Fruit fly (Drosophila melanogaster): ENCODE data around the gene CG5890.

The CG5890 gene

DNA sequence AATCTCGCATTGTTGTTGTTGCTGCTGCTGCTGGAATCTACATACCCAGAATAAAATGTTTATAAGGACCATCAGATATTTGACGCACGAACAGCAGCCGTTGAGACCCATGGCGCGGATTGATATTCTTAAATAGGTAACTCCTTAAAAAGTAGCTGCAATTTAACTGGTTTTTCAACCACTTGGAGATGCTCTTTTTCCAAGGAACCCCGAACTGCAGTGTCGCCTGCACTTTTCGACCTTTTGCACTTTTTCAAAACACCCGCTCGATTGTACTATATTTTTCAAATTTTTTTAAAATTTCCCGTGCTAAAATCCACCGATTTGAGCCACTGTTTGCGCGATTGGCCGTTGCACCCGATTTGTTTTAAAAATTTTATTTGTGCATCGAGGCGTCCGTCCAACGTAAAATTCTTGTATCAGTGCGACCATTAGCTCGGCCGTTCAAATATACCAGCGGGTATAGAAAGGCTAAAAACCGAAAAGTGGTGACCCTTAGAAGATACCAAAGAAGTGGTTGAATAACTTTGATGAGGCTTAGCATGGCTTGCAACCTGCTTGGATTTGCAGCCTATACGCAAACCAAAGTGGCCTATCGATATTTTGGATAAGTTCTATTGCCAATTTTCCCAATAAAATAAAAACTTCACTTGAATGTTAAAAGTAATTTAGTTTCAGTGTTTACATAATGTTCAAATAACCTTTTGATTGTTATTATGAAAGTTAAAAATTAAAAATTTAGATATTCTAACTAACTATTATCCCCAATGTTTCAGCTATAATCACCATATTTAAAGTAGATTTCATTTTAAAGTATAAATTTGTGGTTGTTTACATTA lies 25.2 kb downstream of the CG5890 start, which contains the start of gene Tsp96F (continued):
- TF ChIP-seq cg (GFP tag; optimal IDR thresholded peaks at IDR 0.05) (peak; percentile 70), stwl (tag; optimal IDR thresholded peaks at IDR 0.05) (no peak), CG33557 (GFP tag; optimal IDR thresholded peaks at IDR 0.05) (no peak), CG17359 (tag; optimal IDR thresholded peaks at IDR 0.05) (peak; percentile 8), eve (GFP tag; optimal IDR thresholded peaks at IDR 0.05) (no peak), CG15514 (GFP tag; optimal IDR thresholded peaks at IDR 0.05) (peak; percentile 71), CG12299 (tag; optimal IDR thresholded peaks at IDR 0.05) (peak; percentile 50), wor (GFP tag; IDR thresholded peaks at IDR 0.05) (no peak), CG7987 (GFP tag; optimal IDR thresholded peaks at IDR 0.05) (peak; percentile 4), tna (GFP tag; IDR thresholded peaks at IDR 0.05; ENCODE audit: partially characterized antibody) (0 out of 2 replicates have a peak, but pooled peaks have one; percentile 37), onecut (GFP tag; IDR thresholded peaks at IDR 0.05) (peak; percentile 27; the same call in 1 of the 2 replicates), fd102C (GFP tag; optimal IDR thresholded peaks at IDR 0.05) (peak; percentile 14), CG17612 (GFP tag; IDR thresholded peaks at IDR 0.05) (no peak), chn (GFP tag; optimal IDR thresholded peaks at IDR 0.05) (no peak), amos (GFP tag; IDR thresholded peaks at IDR 0.05; ENCODE audit: partially characterized antibody) (peak; percentile 73), Scr (GFP tag; IDR thresholded peaks at IDR 0.05; ENCODE audit: partially characterized antibody) (peak; percentile 63), CG7963 (GFP tag; IDR thresholded peaks at IDR 0.05; ENCODE audit: partially characterized antibody) (0 out of 3 replicates have a peak, but pooled peaks have one; percentile 47), Bgb (GFP tag; IDR thresholded peaks at IDR 0.05; ENCODE audit: partially characterized antibody) (peak; percentile 71), Sin3A (optimal IDR thresholded peaks at IDR 0.05) (peak; percentile 11), bsh (GFP tag; optimal IDR thresholded peaks at IDR 0.05) (peak in 1 of 2 experiments; percentile 22), CG8290 (GFP tag; optimal IDR thresholded peaks at IDR 0.05) (no peak), CG8290 (tag; optimal IDR thresholded peaks at IDR 0.05) (peak in 1 of 2 experiments; percentile 81), row (GFP tag; IDR thresholded peaks at IDR 0.05) (peak; percentile 43; the same call in 2 of the 3 replicates), CG12219 (GFP tag; optimal IDR thresholded peaks at IDR 0.05) (peak; percentile 6), E2f2 (GFP tag; IDR thresholded peaks at IDR 0.05) (peak; percentile 41), C15 (GFP tag; IDR thresholded peaks at IDR 0.05) (no peak), ranshi (GFP tag; IDR thresholded peaks at IDR 0.05) (no peak), Xbp1 (GFP tag; optimal IDR thresholded peaks at IDR 0.05) (no peak), CG8944 (GFP tag; optimal IDR thresholded peaks at IDR 0.05) (peak; percentile 0), slp2 (GFP tag; optimal IDR thresholded peaks at IDR 0.05) (no peak), phol (tag; optimal IDR thresholded peaks at IDR 0.05) (peak; percentile 22), MBD-R2 (GFP tag; IDR thresholded peaks at IDR 0.05) (peak; percentile 54), Lpt (GFP tag; optimal IDR thresholded peaks at IDR 0.05) (no peak), chm (GFP tag; IDR thresholded peaks at IDR 0.05) (peak; percentile 51; the same call in 1 of the 2 replicates), shn (GFP tag; optimal IDR thresholded peaks at IDR 0.05) (no peak), gcm (GFP tag; optimal IDR thresholded peaks at IDR 0.05) (peak; percentile 6), Pdp1 (GFP tag; optimal IDR thresholded peaks at IDR 0.05) (peak in 1 of 2 experiments; percentile 97), CG10366 (GFP tag; IDR thresholded peaks at IDR 0.05) (no peak), CG17568 (GFP tag; optimal IDR thresholded peaks at IDR 0.05) (peak; percentile 35), CG7271 (tag; optimal IDR thresholded peaks at IDR 0.05) (peak; percentile 31), tx (GFP tag; optimal IDR thresholded peaks at IDR 0.05) (no peak), chinmo (GFP tag; IDR thresholded peaks at IDR 0.05; ENCODE audit: partially characterized antibody) (0 out of 4 replicates have a peak, but pooled peaks have one; percentile 41), pum (GFP tag; optimal IDR thresholded peaks at IDR 0.05) (no peak), CG15696 (tag; optimal IDR thresholded peaks at IDR 0.05) (peak; percentile 4), pita (GFP tag; optimal IDR thresholded peaks at IDR 0.05) (peak; percentile 89), CG17912 (GFP tag; optimal IDR thresholded peaks at IDR 0.05) (peak; percentile 6), CG9437 (GFP tag; optimal IDR thresholded peaks at IDR 0.05) (no peak), Hmr (GFP tag; optimal IDR thresholded peaks at IDR 0.05) (peak; percentile 53)
